Fruit fly (Drosophila melanogaster) whole organism, embryonic: ENCODE data around the gene CG5863.

Experiments used
- Aef1 ChIP-seq: fragments of 200-800 bp; sonication (Bioruptor generic); IDR thresholded peaks from 3 replicates; pipeline ENCODE4 v1.3.6; 2022; ENCODE audit warnings: missing biosample characterization, missing genetic modification characterization
- CG11247 ChIP-seq: fragments of 200-800 bp; sonication (Bioruptor generic); IDR thresholded peaks from 2 replicates; pipeline ENCODE4 v1.3.6; 2022; ENCODE audit warnings: missing biosample characterization, missing genetic modification characterization
- CG11723 ChIP-seq: fragments of 200-800 bp; sonication (Bioruptor generic); optimal IDR thresholded peaks from 2 replicates; lab custom pipeline; 2017; ENCODE audit warnings: missing biosample characterization, mild to moderate bottlenecking, missing genetic modification characterization
- CG12155 ChIP-seq: fragments of 200-800 bp; sonication (Bioruptor generic); optimal IDR thresholded peaks from 3 replicates; lab custom pipeline; 2016; ENCODE audit warnings: missing biosample characterization, missing genetic modification characterization
- CG12219 ChIP-seq: fragments of 200-800 bp; sonication (Bioruptor generic); optimal IDR thresholded peaks from 3 replicates; lab custom pipeline; 2018; ENCODE audit warnings: missing biosample characterization, mild to moderate bottlenecking, missing genetic modification characterization
- CG12744 ChIP-seq: fragments of 200-800 bp; sonication (Bioruptor generic); optimal IDR thresholded peaks from 2 replicates; lab custom pipeline; 2016; ENCODE audit warnings: missing biosample characterization, missing genetic modification characterization
- CG15011 ChIP-seq: fragments of 200-800 bp; sonication (Bioruptor generic); optimal IDR thresholded peaks from 3 replicates; lab custom pipeline; 2018; ENCODE audit warnings: missing biosample characterization, mild to moderate bottlenecking, missing genetic modification characterization
- CG16815 ChIP-seq: fragments of 200-800 bp; sonication (Bioruptor generic); optimal IDR thresholded peaks from 3 replicates; lab custom pipeline; 2017; ENCODE audit warnings: missing biosample characterization, mild to moderate bottlenecking, missing genetic modification characterization
- CG2129 ChIP-seq: fragments of 200-800 bp; sonication (Bioruptor generic); IDR thresholded peaks from 2 replicates; pipeline ENCODE4 v1.3.6; 2022; ENCODE audit warnings: missing biosample characterization, missing genetic modification characterization; ENCODE audit not compliant: partially characterized antibody
- CG2202 ChIP-seq: fragments of 200-800 bp; sonication (Bioruptor generic); optimal IDR thresholded peaks from 2 replicates; lab custom pipeline; 2018; ENCODE audit warnings: missing biosample characterization, mild to moderate bottlenecking, missing genetic modification characterization
- CG4707 ChIP-seq: fragments of 200-800 bp; sonication (Bioruptor generic); optimal IDR thresholded peaks from 2 replicates; lab custom pipeline; 2018; ENCODE audit warnings: missing biosample characterization, mild to moderate bottlenecking, missing genetic modification characterization, moderate library complexity
- CG4854 ChIP-seq: fragments of 200-800 bp; sonication (Bioruptor generic); optimal IDR thresholded peaks from 2 replicates; lab custom pipeline; 2016; ENCODE audit warnings: missing biosample characterization, missing genetic modification characterization, inconsistent platforms
- CG6254 ChIP-seq: fragments of 200-800 bp; sonication (Bioruptor generic); optimal IDR thresholded peaks from 3 replicates; lab custom pipeline; 2017; ENCODE audit warnings: mild to moderate bottlenecking, missing biosample characterization, missing genetic modification reagents, missing genetic modification characterization
- CG7745 ChIP-seq: fragments of 200-800 bp; sonication (Bioruptor generic); optimal IDR thresholded peaks from 2 replicates; lab custom pipeline; 2018; ENCODE audit warnings: missing biosample characterization, mild to moderate bottlenecking, missing genetic modification characterization, moderate library complexity
- Fer3 ChIP-seq: fragments of 200-800 bp; sonication (Bioruptor generic); optimal IDR thresholded peaks from 2 replicates; lab custom pipeline; 2018; ENCODE audit warnings: missing biosample characterization, mild to moderate bottlenecking, missing genetic modification characterization, moderate library complexity
- Gsc ChIP-seq: fragments of 200-800 bp; sonication (Bioruptor generic); IDR thresholded peaks from 2 replicates; pipeline ENCODE4 v1.3.6; 2022; ENCODE audit warnings: missing biosample characterization, missing genetic modification characterization
- H15 ChIP-seq: fragments of 200-800 bp; sonication (Bioruptor generic); IDR thresholded peaks from 3 replicates; pipeline ENCODE4 v1.3.6; 2022; ENCODE audit warnings: missing biosample characterization, missing genetic modification characterization
- HHEX ChIP-seq: fragments of 200-800 bp; sonication (Bioruptor generic); optimal IDR thresholded peaks from 3 replicates; lab custom pipeline; 2017; ENCODE audit warnings: missing biosample characterization, mild to moderate bottlenecking, missing genetic modification characterization, missing genetic modification reagents
- Hsf ChIP-seq: fragments of 200-800 bp; sonication (Bioruptor generic); optimal IDR thresholded peaks from 3 replicates; lab custom pipeline; 2016; ENCODE audit warnings: missing biosample characterization, missing genetic modification characterization
- NC2α ChIP-seq: fragments of 200-800 bp; sonication (Bioruptor generic); optimal IDR thresholded peaks from 2 replicates; lab custom pipeline; 2016; ENCODE audit warnings: missing biosample characterization, missing genetic modification characterization
- Nf-YB ChIP-seq: fragments of 200-800 bp; sonication (Bioruptor generic); optimal IDR thresholded peaks from 3 replicates; lab custom pipeline; 2019; ENCODE audit warnings: missing biosample characterization, mild to moderate bottlenecking, missing genetic modification characterization, moderate library complexity
- NfI ChIP-seq: fragments of 200-800 bp; sonication (Bioruptor generic); optimal IDR thresholded peaks from 3 replicates; lab custom pipeline; 2018; ENCODE audit warnings: missing biosample characterization, mild to moderate bottlenecking, missing genetic modification characterization, moderate library complexity
- Sox102F ChIP-seq: fragments of 200-800 bp; sonication (Bioruptor generic); optimal IDR thresholded peaks from 2 replicates; lab custom pipeline; 2018; ENCODE audit warnings: missing biosample characterization, mild to moderate bottlenecking, missing genetic modification characterization, moderate library complexity
- Trl ChIP-seq, 3 experiments: fragments of >200 bp in 2 of 3; fragments of 200-800 bp in 1 of 3; sonication (Bioruptor generic) in 1 of 3; optimal IDR thresholded peaks; 2 replicates in 1 of 3; 3 replicates in 2 of 3; lab custom pipeline; 2016 to 2017; ENCODE audit warnings: missing biosample characterization in 1 of 3, missing genetic modification characterization in 1 of 3
- amos ChIP-seq: fragments of 200-800 bp; sonication (Bioruptor generic); IDR thresholded peaks from 2 replicates; pipeline ENCODE4 v1.3.6; 2022; ENCODE audit warnings: missing biosample characterization, missing genetic modification characterization; ENCODE audit not compliant: partially characterized antibody
- ara ChIP-seq: fragments of 200-800 bp; sonication (Bioruptor generic); IDR thresholded peaks from 2 replicates; pipeline ENCODE4 v1.3.6; 2022; ENCODE audit warnings: missing biosample characterization, missing genetic modification characterization
- az2 ChIP-seq: fragments of 200-800 bp; sonication (Bioruptor generic); optimal IDR thresholded peaks from 3 replicates; lab custom pipeline; 2016; ENCODE audit warnings: missing biosample characterization, missing genetic modification characterization
- dysf ChIP-seq: fragments of 200-800 bp; sonication (Bioruptor generic); IDR thresholded peaks from 3 replicates; pipeline ENCODE4 v1.3.6; 2022; ENCODE audit warnings: missing biosample characterization, missing genetic modification characterization
- fd3F ChIP-seq: fragments of 200-800 bp; sonication (Bioruptor generic); optimal IDR thresholded peaks from 2 replicates; lab custom pipeline; 2018; ENCODE audit warnings: missing biosample characterization, mild to moderate bottlenecking, missing genetic modification characterization, moderate library complexity
- ham ChIP-seq: fragments of 200-800 bp; sonication (Bioruptor generic); IDR thresholded peaks from 2 replicates; pipeline ENCODE4 v1.3.6; 2022; ENCODE audit warnings: missing biosample characterization, missing genetic modification characterization
- hkb ChIP-seq, 2 experiments: fragments of 200-800 bp in 1 of 2; fragments of >200 bp in 1 of 2; sonication (Bioruptor generic) in 1 of 2; IDR thresholded peaks in 1 of 2; optimal IDR thresholded peaks in 1 of 2; 2 replicates each; pipeline versions ENCODE4 v1.3.6 to Lab custom; 2017 to 2022; ENCODE audit warnings: missing biosample characterization in 1 of 2, missing genetic modification characterization in 1 of 2
- luna ChIP-seq: fragments of 200-800 bp; sonication (Bioruptor generic); optimal IDR thresholded peaks from 2 replicates; lab custom pipeline; 2016; ENCODE audit warnings: missing biosample characterization, missing genetic modification characterization
- nerfin-1 ChIP-seq: fragments of 200-800 bp; sonication (Bioruptor generic); optimal IDR thresholded peaks from 3 replicates; lab custom pipeline; 2019; ENCODE audit warnings: missing biosample characterization, mild to moderate bottlenecking, missing genetic modification characterization, moderate library complexity
- otp ChIP-seq: fragments of 200-800 bp; sonication (Bioruptor generic); IDR thresholded peaks from 3 replicates; pipeline ENCODE4, ENCODE4 v1.3.6; 2022; ENCODE audit warnings: missing biosample characterization, missing genetic modification characterization
- peb ChIP-seq: fragments of 200-800 bp; sonication (Bioruptor generic); IDR thresholded peaks from 2 replicates; pipeline ENCODE4 v1.3.6; 2022; ENCODE audit warnings: missing biosample characterization, missing genetic modification characterization
- pho ChIP-seq: fragments of 200-800 bp; sonication (Bioruptor generic); optimal IDR thresholded peaks from 2 replicates; lab custom pipeline; 2016; ENCODE audit warnings: missing biosample characterization, missing genetic modification characterization
- ranshi ChIP-seq: fragments of 200-800 bp; sonication (Bioruptor generic); IDR thresholded peaks from 2 replicates; pipeline ENCODE4 v1.3.6; 2022; ENCODE audit warnings: missing biosample characterization, missing genetic modification characterization
- salm ChIP-seq: fragments of 200-800 bp; sonication (Bioruptor generic); optimal IDR thresholded peaks from 2 replicates; lab custom pipeline; 2018; ENCODE audit warnings: missing biosample characterization, mild to moderate bottlenecking, missing genetic modification characterization
- sc ChIP-seq, 3 experiments: fragments of >200 bp in 2 of 3; fragments of 200-800 bp in 1 of 3; sonication (Bioruptor generic) in 1 of 3; optimal IDR thresholded peaks; 2 replicates in 2 of 3; 3 replicates in 1 of 3; lab custom pipeline; 2017; ENCODE audit warnings: mild to moderate bottlenecking in 1 of 3, missing biosample characterization in 1 of 3, missing genetic modification characterization in 1 of 3, missing genetic modification reagents in 1 of 3
- schlank ChIP-seq: fragments of 200-800 bp; sonication (Bioruptor generic); optimal IDR thresholded peaks from 2 replicates; lab custom pipeline; 2018; ENCODE audit warnings: missing biosample characterization, mild to moderate bottlenecking, missing genetic modification characterization
- sens ChIP-seq: fragments of 200-800 bp; sonication (Bioruptor generic); peaks from one replicate; lab custom pipeline; 2016; ENCODE audit warnings: missing biosample characterization, missing genetic modification characterization
- slp2 ChIP-seq: fragments of 200-800 bp; sonication (Bioruptor generic); optimal IDR thresholded peaks from 2 replicates; lab custom pipeline; 2016; ENCODE audit warnings: missing biosample characterization, missing genetic modification characterization
- sr ChIP-seq: fragments of 200-800 bp; sonication (Bioruptor generic); IDR thresholded peaks from 3 replicates; pipeline ENCODE4 v1.3.6; 2022; ENCODE audit warnings: missing biosample characterization, missing genetic modification characterization
- stwl ChIP-seq: fragments of 200-800 bp; sonication (Bioruptor generic); optimal IDR thresholded peaks from 3 replicates; lab custom pipeline; 2018; ENCODE audit warnings: missing biosample characterization, mild to moderate bottlenecking, missing genetic modification characterization, moderate library complexity
- tio ChIP-seq: fragments of 200-800 bp; sonication (Bioruptor generic); optimal IDR thresholded peaks from 2 replicates; lab custom pipeline; 2017; ENCODE audit warnings: missing biosample characterization, missing genetic modification characterization, inconsistent platforms
- unc-4 ChIP-seq: fragments of 200-800 bp; sonication (Bioruptor generic); IDR thresholded peaks from 2 replicates; pipeline ENCODE4 v1.3.6; 2022; ENCODE audit warnings: missing biosample characterization, missing genetic modification characterization; ENCODE audit not compliant: partially characterized antibody
- vvl ChIP-seq: fragments of 200-800 bp; sonication (Bioruptor generic); IDR thresholded peaks from 2 replicates; pipeline ENCODE4 v1.3.6; 2022; ENCODE audit warnings: missing biosample characterization, missing genetic modification characterization
- zen2 ChIP-seq: fragments of 200-800 bp; sonication (Bioruptor generic); IDR thresholded peaks from 3 replicates; pipeline ENCODE4 v1.3.6; 2022; ENCODE audit warnings: missing biosample characterization, missing genetic modification characterization; ENCODE audit not compliant: partially characterized antibody

The CG5863 gene

DNA sequence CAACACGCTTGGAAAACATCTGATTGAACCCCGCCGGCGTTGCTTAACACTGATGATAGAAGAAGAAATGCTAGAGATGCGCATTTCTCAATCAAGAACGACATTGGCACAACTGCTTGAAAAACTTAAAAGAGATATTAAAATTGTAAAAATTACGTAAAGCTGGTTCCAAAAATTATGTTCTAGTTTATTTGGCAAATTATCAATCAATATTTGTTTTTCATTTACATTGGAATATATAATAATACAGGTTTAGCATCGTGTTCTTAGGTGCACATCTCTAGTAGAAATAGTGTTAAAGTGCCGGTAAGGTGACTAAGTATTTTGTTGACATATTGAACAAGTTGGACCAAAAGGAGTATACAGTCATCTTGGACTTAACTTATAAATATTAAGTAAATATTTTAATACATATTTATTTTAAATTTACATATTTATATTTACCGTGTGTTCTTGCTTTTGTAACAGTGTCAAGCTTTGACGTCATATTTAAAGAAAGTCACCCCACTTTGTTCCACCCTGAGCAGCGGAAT is 19.5 kb upstream of the CG5863 start, which contains the start of the genes Brf and sds22 (continued):
- TF ChIP-seq vvl (peak; percentile 95), CG12744 (GFP tag; lab: Kevin White, UChicago) (peak; percentile 93), ham (GFP tag; lab: Robert Waterston, UW) (peak; percentile 80), Aef1 (peak; percentile 94), HHEX (GFP tag; lab: Kevin White, UChicago) (peak; percentile 92), Gsc (peak; percentile 76), Sox102F (peak; percentile 95), CG16815 (GFP tag; lab: Kevin White, UChicago) (peak; percentile 95), CG7745 (tag; lab: Kevin White, UChicago) (no peak), sens (GFP tag; lab: Kevin White, UChicago) (peak; percentile 99), pho (GFP tag; lab: Kevin White, UChicago) (peak; percentile 97), Trl (optimal IDR thresholded peaks at IDR 0.05; lab: Kevin White, UChicago) (no peak), Trl (GFP tag; optimal IDR thresholded peaks at IDR 0.05; lab: Kevin White, UChicago) (peak; percentile 96), fd3F (GFP tag; lab: Kevin White, UChicago) (peak; percentile 95), ranshi (GFP tag; lab: Robert Waterston, UW) (peak; percentile 95), CG15011 (GFP tag; lab: Kevin White, UChicago) (peak; percentile 83), CG6254 (GFP tag; lab: Kevin White, UChicago) (peak; percentile 78), schlank (tag; lab: Kevin White, UChicago) (peak; percentile 90), ara (GFP tag; lab: Robert Waterston, UW) (peak; percentile 91), Hsf (GFP tag; lab: Kevin White, UChicago) (peak; percentile 98), dysf (GFP tag; lab: Robert Waterston, UW) (peak; percentile 96), nerfin-1 (peak; percentile 93), tio (GFP tag; lab: Kevin White, UChicago) (peak; percentile 93), sc (optimal IDR thresholded peaks at IDR 0.05; lab: Kevin White, UChicago) (no peak), sc (GFP tag; optimal IDR thresholded peaks at IDR 0.05; lab: Kevin White, UChicago) (peak; percentile 88), salm (tag; lab: Kevin White, UChicago) (peak; percentile 78), CG12219 (GFP tag; lab: Kevin White, UChicago) (peak; percentile 86), NfI (peak; percentile 96), amos (GFP tag; lab: Robert Waterston, UW) (peak; percentile 65), stwl (tag; lab: Kevin White, UChicago) (peak; percentile 90), luna (peak; percentile 93), zen2 (GFP tag; lab: Robert Waterston, UW) (no peak; the same call in 2 of the 3 replicates), CG4854 (GFP tag; lab: Kevin White, UChicago) (peak; percentile 94), peb (peak; percentile 87), sr (peak; percentile 48; the same call in 2 of the 3 replicates), CG2202 (tag; lab: Kevin White, UChicago) (peak; percentile 88), CG11723 (GFP tag; lab: Kevin White, UChicago) (peak; percentile 88), otp (GFP tag; lab: Robert Waterston, UW) (peak; percentile 79), unc-4 (GFP tag; lab: Robert Waterston, UW) (peak; percentile 79), slp2 (peak; percentile 93), CG4707 (peak; percentile 54), NC2α (peak; percentile 89), CG2129 (GFP tag; lab: Robert Waterston, UW) (peak; percentile 62), Nf-YB (GFP tag; lab: Kevin White, UChicago) (peak; percentile 79), hkb (optimal IDR thresholded peaks at IDR 0.05; lab: Kevin White, UChicago) (no peak), hkb (GFP tag; IDR thresholded peaks at IDR 0.05; lab: Robert Waterston, UW) (peak; percentile 91), CG12155 (GFP tag; lab: Kevin White, UChicago) (peak; percentile 96), H15 (GFP tag; lab: Robert Waterston, UW) (peak; percentile 90), CG11247 (GFP tag; lab: Robert Waterston, UW) (peak; percentile 92), Fer3 (tag; lab: Kevin White, UChicago) (peak; percentile 94), az2 (GFP tag; lab: Kevin White, UChicago) (peak; percentile 96)
